Fruit fly (Drosophila melanogaster) whole organism, wandering third instar larva: Measurements from ENCODE around the gene CG10089.

Experiments used
- Abd-B ChIP-seq: fragments of >200 bp; optimal IDR thresholded peaks from 2 replicates; lab custom pipeline; 2017; ENCODE audit warnings: missing biosample characterization, missing genetic modification characterization
- CG32264 ChIP-seq: fragments of 200-800 bp; sonication (Bioruptor generic); optimal IDR thresholded peaks from 2 replicates; lab custom pipeline; 2016; ENCODE audit warnings: missing biosample characterization, missing genetic modification characterization
- CG9705 ChIP-seq: fragments of 200-800 bp; sonication (Bioruptor generic); optimal IDR thresholded peaks from 2 replicates; lab custom pipeline; 2018; ENCODE audit warnings: missing biosample characterization, mild to moderate bottlenecking, missing genetic modification characterization
- CrebA ChIP-seq: fragments of 200-800 bp; sonication (Bioruptor generic); optimal IDR thresholded peaks from 2 replicates; lab custom pipeline; 2016; ENCODE audit warnings: missing biosample characterization, mild to moderate bottlenecking, missing genetic modification characterization, borderline replicate concordance
- Dfd ChIP-seq: fragments of >200 bp; optimal IDR thresholded peaks from 2 replicates; lab custom pipeline; 2017; ENCODE audit warnings: missing biosample characterization, missing genetic modification characterization
- Dif ChIP-seq: fragments of 200-275, 200-300 bp; sonication (Bioruptor generic); optimal IDR thresholded peaks from 2 replicates; lab custom pipeline; 2018; ENCODE audit warnings: missing biosample characterization, missing genetic modification characterization; ENCODE audit not compliant: partially characterized antibody
- GATAd ChIP-seq: sonication (Bioruptor generic); optimal IDR thresholded peaks from 2 replicates; lab custom pipeline; 2016; ENCODE audit warnings: missing biosample characterization, missing genetic modification characterization
- HLH106 ChIP-seq: fragments of 200-800 bp; optimal IDR thresholded peaks from 3 replicates; lab custom pipeline; 2019; ENCODE audit warnings: missing biosample characterization, mild to moderate bottlenecking, missing genetic modification characterization, moderate library complexity
- Hr78 ChIP-seq: fragments of >200 bp; optimal IDR thresholded peaks from 2 replicates; lab custom pipeline; 2017; ENCODE audit warnings: missing biosample characterization, missing genetic modification characterization
- Hr83 ChIP-seq: fragments of 200-300 bp; sonication (Bioruptor generic); optimal IDR thresholded peaks from 2 replicates; lab custom pipeline; 2016; ENCODE audit warnings: missing biosample characterization, mild to moderate bottlenecking, missing genetic modification characterization, moderate library complexity; ENCODE audit not compliant: poor library complexity, severe bottlenecking
- Jra ChIP-seq: sonication (Bioruptor generic); optimal IDR thresholded peaks from 2 replicates; lab custom pipeline; 2016; ENCODE audit warnings: missing biosample characterization, missing genetic modification characterization
- Mio ChIP-seq: sonication (Bioruptor generic); optimal IDR thresholded peaks from 2 replicates; lab custom pipeline; 2016; ENCODE audit warnings: missing biosample characterization, missing genetic modification characterization
- Myc ChIP-seq: fragments of >200 bp; optimal IDR thresholded peaks from 2 replicates; lab custom pipeline; 2017
- N ChIP-seq: fragments of >200 bp; optimal IDR thresholded peaks from 2 replicates; lab custom pipeline; 2018; ENCODE audit warnings: missing biosample characterization, missing external identifiers, missing genetic modification characterization
- OdsH ChIP-seq: fragments of 200-800 bp; sonication (Bioruptor generic); optimal IDR thresholded peaks from 2 replicates; lab custom pipeline; 2016; ENCODE audit warnings: missing biosample characterization, mild to moderate bottlenecking, missing genetic modification characterization
- Rel ChIP-seq, 2 experiments: fragments of 200-800 bp; sonication (Bioruptor generic) in 1 of 2; optimal IDR thresholded peaks; 2 replicates in 1 of 2; 3 replicates in 1 of 2; lab custom pipeline; 2016 to 2019; ENCODE audit warnings: mild to moderate bottlenecking in 2 of 2, missing biosample characterization in 2 of 2, missing genetic modification characterization in 2 of 2, moderate library complexity in 1 of 2
- Sp1 ChIP-seq: fragments of 200-800 bp; sonication (Bioruptor generic); optimal IDR thresholded peaks from 3 replicates; lab custom pipeline; 2019; ENCODE audit warnings: missing biosample characterization, mild to moderate bottlenecking, missing genetic modification characterization, moderate library complexity
- Vsx2 ChIP-seq: fragments of 200-300, 225-300 bp; sonication (Bioruptor generic); optimal IDR thresholded peaks from 2 replicates; lab custom pipeline; 2018; ENCODE audit warnings: missing biosample characterization, missing genetic modification characterization; ENCODE audit not compliant: partially characterized antibody
- br ChIP-seq: fragments of 200-800 bp; sonication (Bioruptor generic); optimal IDR thresholded peaks from 2 replicates; lab custom pipeline; 2016; ENCODE audit warnings: missing biosample characterization, missing genetic modification characterization
- brk ChIP-seq: fragments of 200-800 bp; sonication (Bioruptor generic); optimal IDR thresholded peaks from 2 replicates; lab custom pipeline; 2016; ENCODE audit warnings: missing biosample characterization, mild to moderate bottlenecking, missing genetic modification characterization
- dl ChIP-seq, 2 experiments: fragments of 175-275, 200-275 bp in 1 of 2; fragments of 200-275 bp in 1 of 2; sonication (Bioruptor generic); optimal IDR thresholded peaks; lab custom pipeline; 2018; ENCODE audit warnings: mild to moderate bottlenecking in 2 of 2, missing biosample characterization in 2 of 2, missing genetic modification characterization in 2 of 2, moderate library complexity in 2 of 2; ENCODE audit not compliant: partially characterized antibody in 2 of 2, insufficient read depth in 1 of 2
- dmrt93B ChIP-seq: fragments of 200-800 bp; sonication (Bioruptor generic); optimal IDR thresholded peaks from 2 replicates; lab custom pipeline; 2018; ENCODE audit warnings: missing biosample characterization, mild to moderate bottlenecking, missing genetic modification characterization
- dsf ChIP-seq: sonication (Bioruptor generic); optimal IDR thresholded peaks from 2 replicates; lab custom pipeline; 2016; ENCODE audit warnings: missing biosample characterization, missing genetic modification characterization, borderline replicate concordance
- ey ChIP-seq: fragments of 200-800 bp; sonication (Bioruptor generic); optimal IDR thresholded peaks from 2 replicates; lab custom pipeline; 2016; ENCODE audit warnings: missing biosample characterization, missing genetic modification characterization
- foxo ChIP-seq, 2 experiments: fragments of 200-800 bp; sonication (Bioruptor generic); optimal IDR thresholded peaks; 2 replicates in 1 of 2; 3 replicates in 1 of 2; lab custom pipeline; 2016 to 2017; ENCODE audit warnings: missing biosample characterization in 2 of 2, missing genetic modification characterization in 2 of 2
- fru ChIP-seq: fragments of 200-800 bp; sonication (Bioruptor generic); optimal IDR thresholded peaks from 3 replicates; lab custom pipeline; 2016; ENCODE audit warnings: missing biosample characterization, mild to moderate bottlenecking, missing genetic modification characterization
- h ChIP-seq: fragments of 200-800 bp; sonication (Bioruptor generic); optimal IDR thresholded peaks from 3 replicates; lab custom pipeline; 2016; ENCODE audit warnings: missing biosample characterization, mild to moderate bottlenecking, missing genetic modification characterization
- jim ChIP-seq: fragments of 175-275, 200-325 bp; sonication (Bioruptor generic); optimal IDR thresholded peaks from 2 replicates; lab custom pipeline; 2016; ENCODE audit warnings: missing biosample characterization, mild to moderate bottlenecking, missing genetic modification characterization
- lola ChIP-seq: fragments of >200 bp; optimal IDR thresholded peaks from 2 replicates; lab custom pipeline; 2017; ENCODE audit warnings: missing biosample characterization, missing genetic modification characterization
- pan ChIP-seq: fragments of >200 bp; optimal IDR thresholded peaks from 2 replicates; lab custom pipeline; 2017
- psq ChIP-seq: fragments of 200-800 bp; sonication (Bioruptor generic); optimal IDR thresholded peaks from 3 replicates; lab custom pipeline; 2017; ENCODE audit warnings: missing biosample characterization, mild to moderate bottlenecking, missing genetic modification characterization, moderate library complexity
- rgr ChIP-seq: fragments of 200-800 bp; sonication (Bioruptor generic); optimal IDR thresholded peaks from 3 replicates; lab custom pipeline; 2016; ENCODE audit warnings: missing biosample characterization, mild to moderate bottlenecking, missing genetic modification characterization
- sv ChIP-seq: fragments of 200-800 bp; sonication (Bioruptor generic); optimal IDR thresholded peaks from 3 replicates; lab custom pipeline; 2016; ENCODE audit warnings: missing biosample characterization, missing genetic modification characterization
- tai ChIP-seq: sonication (Bioruptor generic); optimal IDR thresholded peaks from 2 replicates; lab custom pipeline; 2016; ENCODE audit warnings: missing biosample characterization, missing genetic modification characterization
- usp ChIP-seq: fragments of >200 bp; optimal IDR thresholded peaks from 2 replicates; lab custom pipeline; 2017; ENCODE audit warnings: missing biosample characterization, missing genetic modification characterization
- woc ChIP-seq: sonication (Bioruptor generic); optimal IDR thresholded peaks from 2 replicates; lab custom pipeline; 2016; ENCODE audit warnings: missing biosample characterization, mild to moderate bottlenecking, missing genetic modification characterization

CG10089 gene

dm6 chr3L:13474607-13475006 is at the start of gene CG10089:
Gene CG10089 (minus strand): TSS chr3L:13474787.
- TF ChIP-seq dl (GFP tag; optimal IDR thresholded peaks at IDR 0.05; lab: Kevin White, UChicago; ENCODE audit: insufficient read depth in 1 of 2, partially characterized antibody in 2 of 2) (peak in 1 of 2 experiments; percentile 4), Mio (GFP tag; lab: Kevin White, UChicago) (no peak), foxo (GFP tag; optimal IDR thresholded peaks at IDR 0.05; lab: Kevin White, UChicago) (no peak), Sp1 (no peak), Abd-B (GFP tag; lab: Kevin White, UChicago) (no peak), Dif (GFP tag; lab: Kevin White, UChicago) (peak; percentile 18), Vsx2 (peak; percentile 47)

- TF ChIP-seq h (GFP tag; lab: Kevin White, UChicago): no peak
Measured at dm6 chr3L:13519555-13520284, 45.1 kb upstream of the CG10089 start, which contains the start of gene CG10710. Gene CG10710 (minus strand): TSS chr3L:13519605.

dm6 chr3L:13513112-13513538 is 38.5 kb upstream of the CG10089 start, which contains the start of the genes Vps36 and Liprin-beta:
Gene Vps36 (minus strand): TSS chr3L:13513112.
Gene Liprin-beta (plus strand): TSS chr3L:13513254.
- TF ChIP-seq psq (GFP tag; lab: Kevin White, UChicago) (peak; percentile 79), woc (GFP tag; lab: Kevin White, UChicago) (no peak), fru (GFP tag; lab: Kevin White, UChicago) (no peak), ey (GFP tag; lab: Kevin White, UChicago) (peak; percentile 91), pan (no peak), N (GFP tag; lab: Kevin White, UChicago) (no peak), h (GFP tag; lab: Kevin White, UChicago) (peak; percentile 91), Mio (GFP tag; lab: Kevin White, UChicago) (no peak), Vsx2 (no peak), Hr78 (GFP tag; lab: Kevin White, UChicago) (no peak), Sp1 (no peak), tai (GFP tag; lab: Kevin White, UChicago) (no peak), Myc (no peak), Dif (GFP tag; lab: Kevin White, UChicago) (no peak), Hr83 (GFP tag; lab: Kevin White, UChicago) (peak; percentile 13), Dfd (GFP tag; lab: Kevin White, UChicago) (no peak), sv (GFP tag; lab: Kevin White, UChicago) (peak; percentile 77), br (peak; percentile 88), dsf (GFP tag; lab: Kevin White, UChicago) (no peak), rgr (peak; percentile 92), CG9705 (GFP tag; lab: Kevin White, UChicago) (peak; percentile 76), CG32264 (GFP tag; lab: Kevin White, UChicago) (peak; percentile 58), dl (GFP tag; optimal IDR thresholded peaks at IDR 0.05; lab: Kevin White, UChicago; ENCODE audit: insufficient read depth in 1 of 2, partially characterized antibody in 2 of 2) (no peak), foxo (GFP tag; optimal IDR thresholded peaks at IDR 0.05; lab: Kevin White, UChicago) (peak in 1 of 2 experiments; percentile 93), GATAd (peak; percentile 66), usp (GFP tag; lab: Kevin White, UChicago) (no peak), OdsH (peak; percentile 84), CrebA (GFP tag; lab: Kevin White, UChicago) (no peak), jim (GFP tag; lab: Kevin White, UChicago) (peak; percentile 59), Rel (GFP tag; optimal IDR thresholded peaks at IDR 0.05; lab: Kevin White, UChicago) (no peak), Rel (tag; optimal IDR thresholded peaks at IDR 0.05; lab: Kevin White, UChicago) (no peak), Jra (GFP tag; lab: Kevin White, UChicago) (no peak), brk (no peak), Abd-B (GFP tag; lab: Kevin White, UChicago) (no peak), lola (GFP tag; lab: Kevin White, UChicago) (no peak), dmrt93B (GFP tag; lab: Kevin White, UChicago) (peak; percentile 71), HLH106 (tag; lab: Kevin White, UChicago) (peak; percentile 90)
